Worm (Caenorhabditis elegans) whole organism, L1 larva: ENCODE measurements around the gene dph-1.

ENCODE experiments used
- F16B12.6 ChIP-seq: fragments of 150-350 bp; optimal IDR thresholded peaks from 2 replicates; lab custom pipeline; 2014; ENCODE audit warnings: missing biosample characterization, missing genetic modification characterization
- aly-2 ChIP-seq: fragments of 150-350 bp; optimal IDR thresholded peaks from 2 replicates; lab custom pipeline; 2014; ENCODE audit warnings: missing biosample characterization, missing genetic modification characterization
- ama-1 ChIP-seq: fragments of 150-350 bp; optimal IDR thresholded peaks from 2 replicates; lab custom pipeline; 2014
- ceh-63 ChIP-seq: fragments of 200-800 bp; sonication (Bioruptor generic); optimal IDR thresholded peaks from 2 replicates; lab custom pipeline; 2018; ENCODE audit warnings: mild to moderate bottlenecking, missing genetic modification characterization, missing compliant biosample characterization
- lin-14 ChIP-seq: fragments of 200-800 bp; sonication (Bioruptor generic); optimal IDR thresholded peaks from 2 replicates; lab custom pipeline; 2018; ENCODE audit warnings: mild to moderate bottlenecking, missing genetic modification characterization, moderate library complexity, missing compliant biosample characterization
- lin-15B ChIP-seq: fragments of 150-350 bp; sonication (generic microtip); optimal IDR thresholded peaks from 3 replicates; lab custom pipeline; 2014; ENCODE audit warnings: missing biosample characterization, missing genetic modification characterization
- lin-39 ChIP-seq: fragments of 150-350 bp; optimal IDR thresholded peaks from 2 replicates; lab custom pipeline; 2014; ENCODE audit warnings: missing biosample characterization, missing genetic modification reagents, missing genetic modification characterization
- mdl-1 ChIP-seq, 2 experiments: fragments of 150-350 bp; optimal IDR thresholded peaks; 2 replicates each; lab custom pipeline; 2014 to 2017; ENCODE audit warnings: missing biosample characterization in 2 of 2, missing genetic modification characterization in 2 of 2, inconsistent platforms in 1 of 2
- nhr-11 ChIP-seq: fragments of 150-350 bp; optimal IDR thresholded peaks from 2 replicates; lab custom pipeline; 2014; ENCODE audit warnings: missing biosample characterization, missing genetic modification characterization
- nhr-47 ChIP-seq: sonication (generic microtip); optimal IDR thresholded peaks from 2 replicates; lab custom pipeline; 2016; ENCODE audit warnings: mild to moderate bottlenecking, missing genetic modification characterization, moderate library complexity, missing compliant biosample characterization
- pag-3 ChIP-seq: sonication (generic microtip); optimal IDR thresholded peaks from 2 replicates; lab custom pipeline; 2017; ENCODE audit warnings: missing genetic modification characterization, mild to moderate bottlenecking, missing compliant biosample characterization, antibody characterized with exemption, borderline replicate concordance; ENCODE audit not compliant: insufficient read depth
- snpc-4 ChIP-seq: fragments of 150-350 bp; optimal IDR thresholded peaks from 2 replicates; lab custom pipeline; 2014; ENCODE audit warnings: missing biosample characterization, missing genetic modification characterization
- sox-4 ChIP-seq: sonication (generic microtip); optimal IDR thresholded peaks from 2 replicates; lab custom pipeline; 2016; ENCODE audit warnings: missing genetic modification characterization, missing compliant biosample characterization
- unc-98 ChIP-seq: fragments of 200-800 bp; sonication (Bioruptor generic); IDR thresholded peaks from 2 replicates; pipeline ENCODE4 v1.3.6; 2022; ENCODE audit warnings: missing genetic modification characterization, missing compliant biosample characterization

DNA sequence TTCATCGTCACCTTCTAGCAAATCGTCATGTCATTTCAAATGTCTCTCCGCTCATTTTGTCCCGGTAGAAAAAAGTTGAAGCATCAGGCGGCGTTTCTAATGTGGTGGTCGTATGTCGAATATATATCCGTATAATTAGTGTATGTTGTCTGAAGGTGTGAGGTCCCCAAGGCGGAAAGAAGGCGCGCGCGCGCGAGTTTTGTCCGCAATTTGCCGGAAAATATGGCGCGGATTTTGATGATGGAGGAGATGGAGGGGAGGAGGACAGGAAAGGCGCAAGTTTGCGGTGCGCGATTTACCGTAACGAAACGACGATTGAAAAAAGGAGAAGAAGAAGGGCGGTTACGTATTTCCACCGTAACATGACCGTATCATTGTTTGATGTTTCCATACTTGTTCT, 35.4 kb downstream of the dph-1 start:
- TF ChIP-seq nhr-47 (tag; lab: Kevin White, UChicago): no peak
- no peak for TF ChIP-seq ceh-63 (GFP tag; lab: Kevin White, UChicago)
- TF ChIP-seq snpc-4 (tag; lab: Kevin White, UChicago): no peak
- no peak for TF ChIP-seq lin-15B (tag; lab: Kevin White, UChicago)
- no peak for TF ChIP-seq mdl-1 (tag; optimal IDR thresholded peaks at IDR 0.05; lab: Kevin White, UChicago)
- TF ChIP-seq nhr-11 (tag; lab: Kevin White, UChicago): no peak
- no peak for TF ChIP-seq ama-1 (lab: Kevin White, UChicago)
- no peak for TF ChIP-seq sox-4 (tag; lab: Kevin White, UChicago)
- no peak for TF ChIP-seq lin-14 (GFP tag; lab: Kevin White, UChicago)
- no peak for TF ChIP-seq aly-2 (tag; lab: Kevin White, UChicago)
- no peak for TF ChIP-seq pag-3 (tag; lab: Kevin White, UChicago)
- no peak for TF ChIP-seq unc-98 (GFP tag; lab: Robert Waterston, UW)
- no peak for TF ChIP-seq lin-39 (tag; lab: Kevin White, UChicago)
- no peak for TF ChIP-seq F16B12.6 (tag; lab: Kevin White, UChicago)
